Fruit fly (Drosophila melanogaster) S2 (cell line): ENCODE data around the gene Jon99Fi.

ENCODE experiments used
- CG8478 ChIP-seq: fragments of >200 bp; optimal IDR thresholded peaks from 2 replicates; lab custom pipeline; 2018
- CTCF ChIP-seq, 2 experiments: fragments of >200 bp; optimal IDR thresholded peaks; 2 replicates each; lab custom pipeline; 2018

DNA sequence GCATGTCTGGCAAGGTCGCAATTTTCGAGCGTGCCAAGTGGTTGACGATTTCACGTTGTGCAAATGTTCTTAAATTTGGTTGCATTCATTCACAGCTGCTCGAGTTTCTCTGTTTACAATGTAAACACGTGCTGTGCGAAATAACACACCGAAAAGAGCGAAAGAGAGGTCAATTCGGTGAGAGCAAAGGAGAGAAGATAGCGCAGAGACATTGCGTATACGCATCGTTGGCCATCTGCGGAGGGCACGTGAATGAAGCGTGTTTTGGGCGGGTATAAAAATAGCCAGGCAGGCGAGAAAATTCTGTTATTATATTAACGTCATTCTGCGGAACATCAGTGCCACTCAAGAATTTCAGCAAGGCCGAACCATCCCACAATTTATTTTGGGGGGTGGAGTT lies 34.3 kb upstream of the Jon99Fi start:
- no peak for TF ChIP-seq CTCF (optimal IDR thresholded peaks at IDR 0.05; lab: Kevin White, UChicago)
- TF ChIP-seq CG8478 (lab: Kevin White, UChicago) = no peak
